Worm (Caenorhabditis elegans) whole organism, L2 larva: ENCODE results near the gene T07G12.2.

Experiments
- C34F6.9 ChIP-seq: fragments of 150-350 bp; optimal IDR thresholded peaks from 2 replicates; lab custom pipeline; 2014; ENCODE audit warnings: missing biosample characterization, missing genetic modification characterization
- F13H6.1 ChIP-seq: sonication (generic microtip); optimal IDR thresholded peaks from 2 replicates; lab custom pipeline; 2016; ENCODE audit warnings: missing genetic modification characterization, missing compliant biosample characterization
- R02D3.7 ChIP-seq: fragments of 150-350 bp; optimal IDR thresholded peaks from 2 replicates; lab custom pipeline; 2014; ENCODE audit warnings: missing biosample characterization, missing genetic modification characterization
- alr-1 ChIP-seq: fragments of 150-350 bp; optimal IDR thresholded peaks from 2 replicates; lab custom pipeline; 2014; ENCODE audit warnings: missing biosample characterization, missing genetic modification characterization
- crh-2 ChIP-seq: sonication (generic microtip); optimal IDR thresholded peaks from 2 replicates; lab custom pipeline; 2017; ENCODE audit warnings: missing biosample characterization, missing genetic modification characterization
- dmd-4 ChIP-seq: sonication (generic microtip); optimal IDR thresholded peaks from 2 replicates; lab custom pipeline; 2017; ENCODE audit warnings: missing biosample characterization, missing genetic modification characterization
- elt-1 ChIP-seq: fragments of 150-350 bp; optimal IDR thresholded peaks from 2 replicates; lab custom pipeline; 2014; ENCODE audit warnings: missing biosample characterization, missing genetic modification characterization
- elt-3 ChIP-seq: sonication (generic microtip); optimal IDR thresholded peaks from 2 replicates; lab custom pipeline; 2017; ENCODE audit warnings: missing biosample characterization, missing genetic modification characterization
- fos-1 ChIP-seq: fragments of 150-350 bp; optimal IDR thresholded peaks from 2 replicates; lab custom pipeline; 2014; ENCODE audit warnings: missing biosample characterization, missing genetic modification characterization
- gmeb-1 ChIP-seq: fragments of 150-350 bp; optimal IDR thresholded peaks from 2 replicates; lab custom pipeline; 2014; ENCODE audit warnings: missing biosample characterization, missing genetic modification characterization
- lin-13 ChIP-seq: fragments of 150-350 bp; optimal IDR thresholded peaks from 2 replicates; lab custom pipeline; 2014; ENCODE audit warnings: missing biosample characterization, missing genetic modification reagents, missing genetic modification characterization
- lin-39 ChIP-seq: fragments of 150-350 bp; optimal IDR thresholded peaks from 2 replicates; lab custom pipeline; 2014; ENCODE audit warnings: missing biosample characterization, missing genetic modification reagents, missing genetic modification characterization
- mab-5 ChIP-seq: fragments of 150-350 bp; optimal IDR thresholded peaks from 2 replicates; lab custom pipeline; 2014; ENCODE audit warnings: missing biosample characterization, missing genetic modification characterization
- mbf-1 ChIP-seq: sonication (generic microtip); optimal IDR thresholded peaks from 2 replicates; lab custom pipeline; 2017; ENCODE audit warnings: missing biosample characterization, missing genetic modification characterization
- mdl-1 ChIP-seq, 2 experiments: fragments of 150-350 bp in 1 of 2; sonication (generic microtip) in 1 of 2; optimal IDR thresholded peaks; 2 replicates each; lab custom pipeline; 2017; ENCODE audit warnings: missing biosample characterization in 2 of 2, missing genetic modification characterization in 2 of 2
- nhr-10 ChIP-seq: sonication (generic microtip); optimal IDR thresholded peaks from 2 replicates; lab custom pipeline; 2017; ENCODE audit warnings: missing biosample characterization, missing genetic modification characterization
- nhr-12 ChIP-seq: fragments of 150-350 bp; optimal IDR thresholded peaks from 2 replicates; lab custom pipeline; 2014; ENCODE audit warnings: missing biosample characterization, missing genetic modification characterization
- nhr-129 ChIP-seq: fragments of 150-350 bp; optimal IDR thresholded peaks from 2 replicates; lab custom pipeline; 2014; ENCODE audit warnings: missing biosample characterization, missing genetic modification characterization
- nhr-237 ChIP-seq: fragments of 150-350 bp; optimal IDR thresholded peaks from 2 replicates; lab custom pipeline; 2014; ENCODE audit warnings: missing biosample characterization, missing genetic modification characterization
- nhr-6 ChIP-seq: fragments of 150-350 bp; optimal IDR thresholded peaks from 2 replicates; lab custom pipeline; 2014; ENCODE audit warnings: missing biosample characterization, missing genetic modification characterization
- nhr-77 ChIP-seq: fragments of 150-350 bp; optimal IDR thresholded peaks from 2 replicates; lab custom pipeline; 2014; ENCODE audit warnings: missing biosample characterization, missing genetic modification characterization
- sma-3 ChIP-seq: sonication (generic microtip); optimal IDR thresholded peaks from 2 replicates; lab custom pipeline; 2016; ENCODE audit warnings: missing genetic modification reagents, missing genetic modification characterization, missing compliant biosample characterization
- sma-9 ChIP-seq, 2 experiments: fragments of 150-350 bp in 1 of 2; sonication (generic microtip) in 1 of 2; optimal IDR thresholded peaks; 2 replicates each; lab custom pipeline; 2014 to 2016; ENCODE audit warnings: missing genetic modification characterization in 2 of 2, mild to moderate bottlenecking in 1 of 2, missing biosample characterization in 1 of 2, missing compliant biosample characterization in 1 of 2, missing genetic modification reagents in 1 of 2, moderate library complexity in 1 of 2
- snpc-4 ChIP-seq: fragments of 150-350 bp; optimal IDR thresholded peaks from 2 replicates; lab custom pipeline; 2014; ENCODE audit warnings: missing biosample characterization, missing genetic modification characterization
- unc-39 ChIP-seq: fragments of 150-350 bp; optimal IDR thresholded peaks from 2 replicates; lab custom pipeline; 2014; ENCODE audit warnings: missing biosample characterization, missing genetic modification characterization
- unc-55 ChIP-seq: fragments of 150-350 bp; sonication (generic microtip); optimal IDR thresholded peaks from 3 replicates; lab custom pipeline; 2014; ENCODE audit warnings: missing biosample characterization, missing genetic modification reagents, missing genetic modification characterization
- unc-62 ChIP-seq: fragments of 150-350 bp; optimal IDR thresholded peaks from 2 replicates; lab custom pipeline; 2014; ENCODE audit warnings: missing biosample characterization, missing genetic modification reagents, missing genetic modification characterization
- zag-1 ChIP-seq: fragments of 150-350 bp; optimal IDR thresholded peaks from 2 replicates; lab custom pipeline; 2014; ENCODE audit warnings: missing biosample characterization, missing genetic modification characterization
- ztf-11 ChIP-seq: sonication (generic microtip); optimal IDR thresholded peaks from 2 replicates; lab custom pipeline; 2017; ENCODE audit warnings: missing biosample characterization, missing genetic modification characterization
- ztf-4 ChIP-seq: fragments of 150-350 bp; optimal IDR thresholded peaks from 2 replicates; lab custom pipeline; 2014; ENCODE audit warnings: missing biosample characterization, missing genetic modification characterization

T07G12.2 gene

DNA sequence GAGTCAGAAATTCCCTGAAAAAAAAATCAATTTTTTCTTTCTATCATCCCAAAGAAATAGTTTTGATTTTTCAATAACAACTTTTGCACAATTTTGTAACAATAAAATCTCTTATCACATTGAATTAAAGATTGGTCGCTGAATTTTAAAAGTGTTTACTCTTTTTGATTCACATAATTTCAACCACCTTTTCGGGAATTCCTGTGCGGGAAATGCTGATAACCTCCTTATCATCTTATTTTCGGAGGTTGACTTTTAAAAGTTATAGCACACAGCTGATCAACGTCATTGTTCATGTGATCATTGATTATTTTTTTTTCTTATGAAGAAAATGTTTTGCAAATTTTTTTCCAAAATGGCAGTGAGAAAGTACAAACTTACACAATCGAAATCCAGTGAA, 12.9 kb downstream of the T07G12.2 start:
- TF ChIP-seq fos-1 (tag; lab: Kevin White, UChicago) = peak; percentile 40
- TF ChIP-seq gmeb-1 (tag; lab: Kevin White, UChicago) = peak; percentile 40
- TF ChIP-seq sma-9 (GFP tag; optimal IDR thresholded peaks at IDR 0.05; lab: Kevin White, UChicago) = peak; percentile 79
- TF ChIP-seq sma-9 (tag; optimal IDR thresholded peaks at IDR 0.05; lab: Kevin White, UChicago) = no peak
- TF ChIP-seq ztf-4 (tag; lab: Kevin White, UChicago) = no peak
- TF ChIP-seq, all 48 proteins: peak for 3

DNA sequence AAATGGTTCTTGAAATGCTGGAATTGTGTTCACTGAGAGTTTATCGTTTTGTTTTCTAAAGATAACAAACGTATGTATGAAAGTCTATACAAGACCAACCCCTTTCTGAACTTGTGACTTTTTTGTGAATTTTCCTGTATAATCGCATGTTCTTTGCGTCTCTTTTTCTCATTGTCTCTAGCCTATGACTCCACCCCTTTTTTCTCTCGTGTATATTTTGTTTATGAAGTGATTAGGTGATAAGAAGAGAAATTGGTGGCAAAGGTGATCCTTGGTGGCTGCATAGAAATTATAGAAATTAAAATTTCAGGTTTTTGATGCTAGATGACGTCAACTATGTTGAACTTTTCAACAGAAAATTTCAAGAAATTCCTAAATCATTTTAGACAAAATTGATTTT, 14.5 kb downstream of the T07G12.2 start, which contains the start of gene T07G12.5:
Gene T07G12.5 (minus strand): TSS at position 101 of the 400 bp plus-strand sequence.
- no peak for TF ChIP-seq C34F6.9 (tag; lab: Kevin White, UChicago)
- no peak for TF ChIP-seq fos-1 (tag; lab: Kevin White, UChicago)
- TF ChIP-seq nhr-6 (tag; lab: Kevin White, UChicago) = no peak
- TF ChIP-seq nhr-12 (tag; lab: Kevin White, UChicago) = no peak
- TF ChIP-seq unc-39 (tag; lab: Kevin White, UChicago) = no peak
- TF ChIP-seq R02D3.7 (tag; lab: Kevin White, UChicago) = no peak
- no peak for TF ChIP-seq snpc-4
- TF ChIP-seq F13H6.1 = no peak
- no peak for TF ChIP-seq mbf-1 (tag; lab: Kevin White, UChicago)

DNA sequence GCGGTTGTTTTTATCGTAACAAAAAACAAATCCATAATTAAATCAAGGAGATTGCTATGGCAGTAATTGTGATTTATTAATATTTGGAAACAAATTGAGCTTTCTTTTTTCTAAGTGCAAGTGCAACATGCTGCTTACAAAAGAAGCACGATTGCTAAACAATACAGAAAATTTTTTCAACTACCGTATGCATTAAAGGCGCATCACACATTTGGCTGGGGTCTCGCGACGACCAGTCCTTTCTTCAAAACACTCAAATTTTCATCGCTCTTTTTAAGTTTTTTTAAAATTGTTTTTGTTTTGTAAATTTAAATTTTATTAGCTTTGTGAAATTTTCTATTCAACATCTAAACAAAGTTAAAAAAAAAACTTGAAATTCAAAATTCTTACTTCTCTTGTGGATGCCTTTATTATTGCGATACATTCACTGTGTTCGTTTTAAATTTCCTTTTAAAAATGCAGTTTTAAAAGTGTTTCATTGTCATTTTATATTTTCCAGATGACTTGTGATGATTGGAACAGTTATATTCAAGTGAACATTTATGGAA, 16.2 kb downstream of the T07G12.2 start, which contains the start of gene zim-1:
Gene zim-1 (plus strand): TSS at position 498 of the 548 bp plus-strand sequence.
- TF ChIP-seq nhr-77 (tag; lab: Kevin White, UChicago) = no peak
- TF ChIP-seq C34F6.9 (tag; lab: Kevin White, UChicago) = no peak
- TF ChIP-seq unc-62 = no peak
- TF ChIP-seq zag-1 (tag; lab: Kevin White, UChicago) = no peak
- TF ChIP-seq F13H6.1 = no peak

DNA sequence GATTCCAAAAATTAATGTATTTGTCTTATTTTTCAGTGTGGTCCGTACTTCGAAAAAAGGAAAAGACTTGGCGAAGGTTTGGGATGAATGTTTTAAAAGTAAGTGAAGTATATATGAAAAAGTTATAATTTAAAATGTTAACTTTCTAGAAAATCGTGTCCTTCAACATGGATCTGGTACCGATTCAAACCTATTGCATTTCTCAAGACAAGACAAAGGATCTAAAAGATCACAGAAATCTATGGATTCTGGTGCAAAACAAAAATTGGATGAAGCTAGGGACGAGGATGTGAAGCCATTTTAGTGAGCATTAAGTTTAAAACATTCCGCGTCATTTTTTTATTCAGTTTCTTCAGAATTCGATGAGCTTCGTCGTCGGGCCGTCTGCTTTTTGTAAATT, 24.4 kb downstream of the T07G12.2 start, which contains the start of gene zim-2:
Gene zim-2 (plus strand): TSS at position 301 of the 400 bp plus-strand sequence.
- no peak for TF ChIP-seq snpc-4
- TF ChIP-seq gmeb-1 (tag; lab: Kevin White, UChicago) = no peak
- no peak for TF ChIP-seq sma-3
- no peak for TF ChIP-seq elt-3 (tag; lab: Kevin White, UChicago)
- TF ChIP-seq dmd-4 (tag; lab: Kevin White, UChicago) = no peak
- no peak for TF ChIP-seq fos-1 (tag; lab: Kevin White, UChicago)
- no peak for TF ChIP-seq nhr-10
- no peak for TF ChIP-seq crh-2 (tag; lab: Kevin White, UChicago)

DNA sequence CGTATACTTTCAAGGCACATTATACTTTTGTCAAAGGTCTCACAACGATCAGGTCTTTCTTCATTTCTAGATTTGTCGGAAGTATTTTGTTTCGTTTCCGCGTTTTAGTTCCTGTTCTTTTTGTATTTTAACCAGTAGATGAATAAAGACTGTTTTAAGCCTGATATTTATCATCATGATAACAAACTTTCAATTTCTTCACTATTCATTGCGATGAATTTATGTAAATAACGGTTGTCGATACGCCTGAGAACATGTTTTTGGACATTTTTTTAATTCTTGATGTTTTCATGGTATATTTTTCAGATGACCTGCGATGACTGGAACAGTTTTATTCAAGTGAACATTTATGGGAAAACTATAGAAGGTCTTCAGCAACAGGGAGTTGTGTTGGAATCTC, 27.9 kb downstream of the T07G12.2 start, which contains the start of gene zim-3:
Gene zim-3 (plus strand): TSS at position 301 of the 400 bp plus-strand sequence.
- TF ChIP-seq nhr-129 (no peak), snpc-4 (no peak), ztf-11 (tag; lab: Kevin White, UChicago) (no peak), elt-1 (no peak), lin-13 (GFP tag; lab: Kevin White, UChicago) (no peak), mab-5 (tag; lab: Kevin White, UChicago) (no peak), C34F6.9 (tag; lab: Kevin White, UChicago) (no peak), mdl-1 (tag; optimal IDR thresholded peaks at IDR 0.05; lab: Kevin White, UChicago) (no peak), nhr-12 (tag; lab: Kevin White, UChicago) (no peak), lin-39 (tag; lab: Kevin White, UChicago) (no peak), alr-1 (tag; lab: Kevin White, UChicago) (no peak), crh-2 (tag; lab: Kevin White, UChicago) (no peak), nhr-237 (tag; lab: Kevin White, UChicago) (no peak), gmeb-1 (tag; lab: Kevin White, UChicago) (no peak), dmd-4 (tag; lab: Kevin White, UChicago) (no peak), unc-55 (GFP tag; lab: Kevin White, UChicago) (no peak)

DNA sequence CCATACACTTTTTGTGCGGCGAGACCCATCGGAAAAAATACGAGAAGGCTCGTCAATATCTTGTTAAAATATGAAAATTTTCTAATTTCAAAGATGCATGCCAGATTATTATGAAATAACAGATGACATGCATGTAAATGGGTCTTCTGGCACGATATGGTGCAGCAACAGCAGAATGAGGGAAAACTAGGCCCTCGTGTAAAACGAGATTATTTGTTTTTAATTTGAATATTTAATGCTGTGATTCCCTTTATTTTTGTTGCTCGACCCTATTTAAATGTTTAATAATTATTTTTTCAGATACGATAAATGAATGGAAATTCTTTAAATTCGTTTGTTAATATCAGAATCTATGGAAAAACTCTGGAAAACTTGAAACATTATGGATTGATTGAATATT, 31.1 kb downstream of the T07G12.2 start, which contains the start of gene him-8:
Gene him-8 (plus strand): TSS at position 301 of the 400 bp plus-strand sequence.
- TF ChIP-seq lin-39 (tag; lab: Kevin White, UChicago) (no peak), unc-55 (GFP tag; lab: Kevin White, UChicago) (peak; percentile 5)
